Worm (Caenorhabditis elegans) whole organism, midembryonic: ENCODE data around the gene trx-5.

Experiments
- T22C8.4 ChIP-seq: fragments of 200-800 bp; sonication (Bioruptor generic); IDR thresholded peaks from 2 replicates; pipeline ENCODE4 v1.3.6; 2022; ENCODE audit warnings: missing genetic modification characterization, missing compliant biosample characterization
- cog-1 ChIP-seq: sonication (generic microtip); optimal IDR thresholded peaks from 2 replicates; lab custom pipeline; 2016; ENCODE audit warnings: missing genetic modification characterization, missing compliant biosample characterization
- flt-1 ChIP-seq: fragments of 200-800 bp; sonication (Bioruptor generic); IDR thresholded peaks from 2 replicates; pipeline ENCODE4 v1.3.6; 2022; ENCODE audit warnings: missing genetic modification characterization, missing compliant biosample characterization
- klf-2 ChIP-seq: fragments of 200-800 bp; sonication (Bioruptor generic); conservative IDR thresholded peaks from 2 replicates; pipeline ENCODE4 v1.3.6; 2022; ENCODE audit warnings: missing genetic modification reagents, missing genetic modification characterization, missing compliant biosample characterization
- med-1 ChIP-seq: sonication (generic microtip); optimal IDR thresholded peaks from 2 replicates; lab custom pipeline; 2017; ENCODE audit warnings: missing genetic modification characterization, mild to moderate bottlenecking, missing compliant biosample characterization, antibody characterized with exemption, missing genetic modification reagents; ENCODE audit not compliant: insufficient read depth
- ref-1 ChIP-seq: fragments of 200-800 bp; sonication (Bioruptor generic); conservative IDR thresholded peaks from 2 replicates; pipeline ENCODE4 v1.3.6; 2022; ENCODE audit warnings: missing genetic modification reagents, missing genetic modification characterization, missing compliant biosample characterization
- tab-1 ChIP-seq: fragments of 200-800 bp; sonication (Bioruptor generic); IDR thresholded peaks from 2 replicates; pipeline ENCODE4 v1.3.6; 2022; ENCODE audit warnings: missing genetic modification characterization, missing compliant biosample characterization
- ztf-23 ChIP-seq: fragments of 200-800 bp; sonication (Bioruptor generic); IDR thresholded peaks from 2 replicates; pipeline ENCODE4 v1.3.6; 2022; ENCODE audit warnings: missing genetic modification reagents, missing genetic modification characterization, missing compliant biosample characterization
- ztf-29 ChIP-seq: fragments of 200-800 bp; sonication (Bioruptor generic); IDR thresholded peaks from 2 replicates; pipeline ENCODE4 v1.3.6; 2022; ENCODE audit warnings: missing genetic modification reagents, missing genetic modification characterization, missing compliant biosample characterization

Gene trx-5

DNA sequence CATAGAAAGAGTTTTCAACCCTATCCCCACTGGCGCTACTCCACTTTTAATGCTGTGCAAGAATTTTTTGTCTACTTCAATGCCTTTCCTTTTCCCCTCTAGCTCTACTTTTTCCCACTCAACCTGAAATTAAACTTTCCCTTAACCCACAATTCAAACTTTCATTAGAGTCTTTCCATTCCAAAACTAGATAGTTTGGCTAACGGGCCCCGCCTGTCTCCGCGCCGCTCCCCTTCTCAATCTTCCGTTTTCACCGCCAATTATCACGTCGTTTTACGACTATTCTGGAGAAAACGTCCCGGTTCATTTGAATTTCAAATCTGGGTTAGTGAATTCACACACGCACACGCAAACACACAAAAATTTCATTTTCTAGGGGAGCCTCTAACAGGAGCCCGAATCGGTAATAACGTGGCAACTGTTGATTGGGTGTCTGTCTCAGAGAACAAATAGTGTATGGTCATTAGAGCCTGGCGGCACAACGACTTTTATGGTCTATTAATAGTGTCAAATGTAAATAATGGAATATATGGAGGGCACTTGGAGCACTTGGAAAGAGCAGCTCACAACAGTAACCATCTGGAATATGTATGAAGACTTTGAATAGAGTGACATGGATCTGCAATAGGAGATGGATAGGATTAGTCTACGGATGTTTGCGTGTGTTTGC, 35.7 kb upstream of the trx-5 start:
- TF ChIP-seq ztf-29 (no peak), ref-1 (GFP tag; lab: Robert Waterston, UW) (no peak), flt-1 (GFP tag; lab: Robert Waterston, UW) (no peak), tab-1 (no peak), klf-2 (GFP tag; lab: Robert Waterston, UW) (no peak), ztf-23 (GFP tag; lab: Robert Waterston, UW) (no peak), cog-1 (no peak), T22C8.4 (no peak), med-1 (GFP tag; lab: Kevin White, UChicago) (no peak)

DNA sequence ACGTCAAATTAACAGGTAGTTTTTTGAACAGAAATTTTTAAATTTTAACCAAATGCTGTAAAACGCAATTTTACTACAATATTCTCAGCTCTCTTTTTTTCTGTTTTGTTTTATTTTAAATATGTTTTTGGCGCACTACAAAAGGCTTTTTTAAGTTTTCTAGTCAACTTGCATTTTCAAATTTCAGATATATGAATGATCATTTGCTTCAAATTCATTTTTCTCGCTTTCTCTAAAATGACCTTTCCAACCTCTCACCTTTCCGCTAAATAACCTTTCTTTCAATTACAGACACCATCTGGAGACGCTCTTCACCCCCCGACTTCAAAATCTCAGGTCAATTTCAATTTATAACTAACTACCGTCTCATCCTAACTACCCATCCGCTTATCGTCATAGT, 32.6 kb upstream of the trx-5 start, which contains the start of gene cdc-25.2:
Gene cdc-25.2 (plus strand): TSS at position 301 of the 400 bp plus-strand sequence.
- TF ChIP-seq tab-1 (no peak), med-1 (GFP tag; lab: Kevin White, UChicago) (no peak), klf-2 (GFP tag; lab: Robert Waterston, UW) (no peak), ztf-23 (GFP tag; lab: Robert Waterston, UW) (no peak), cog-1 (no peak), ref-1 (GFP tag; lab: Robert Waterston, UW) (no peak)

DNA sequence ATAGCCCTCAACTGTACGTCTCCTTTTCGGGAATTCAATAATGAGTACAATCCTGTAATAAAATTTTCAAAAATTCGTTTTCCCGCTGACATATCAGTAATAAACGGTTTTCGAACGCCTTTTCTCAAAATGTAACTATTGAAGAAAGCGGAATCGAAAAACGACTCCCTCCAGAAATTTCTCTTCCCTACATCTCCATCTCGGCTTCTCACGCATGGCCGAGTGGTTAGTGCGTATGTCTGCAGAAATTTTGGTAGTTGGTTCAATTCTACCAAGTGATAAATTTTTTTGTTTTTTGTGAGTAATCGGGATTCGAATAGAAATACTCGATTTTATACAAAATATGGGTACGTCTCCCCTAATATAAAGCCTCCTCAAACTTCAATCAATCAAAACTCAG, 27.0 kb upstream of the trx-5 start:
- TF ChIP-seq ref-1 (GFP tag; lab: Robert Waterston, UW) (peak; percentile 80), T22C8.4 (peak; percentile 85), tab-1 (peak; percentile 92), ztf-29 (peak; percentile 74; the same call in 1 of the 2 replicates), klf-2 (GFP tag; lab: Robert Waterston, UW) (peak; percentile 93), ztf-23 (GFP tag; lab: Robert Waterston, UW) (peak; percentile 93), flt-1 (GFP tag; lab: Robert Waterston, UW) (peak; percentile 82)

DNA sequence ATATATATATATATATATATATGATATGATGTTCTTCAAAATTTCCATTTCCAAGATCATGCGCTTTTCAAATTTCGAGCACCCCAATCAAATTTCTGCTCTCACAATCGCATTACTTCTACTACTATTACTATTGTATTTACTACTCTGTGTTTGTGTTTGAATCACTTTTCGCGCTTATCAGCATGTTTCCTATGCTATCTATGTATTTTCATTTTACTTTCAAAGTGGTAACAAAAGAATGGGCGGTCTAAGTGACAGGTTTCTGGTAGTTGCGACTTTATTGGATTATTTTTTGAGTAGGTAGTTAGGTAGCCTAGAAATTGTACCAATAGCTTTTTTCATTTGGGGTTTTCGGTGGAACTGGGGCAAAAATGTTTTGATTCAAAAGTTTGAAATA, 23.9 kb upstream of the trx-5 start:
- TF ChIP-seq med-1 (GFP tag; lab: Kevin White, UChicago) (no peak), cog-1 (no peak), flt-1 (GFP tag; lab: Robert Waterston, UW) (no peak), ztf-29 (no peak), klf-2 (GFP tag; lab: Robert Waterston, UW) (no peak), ref-1 (GFP tag; lab: Robert Waterston, UW) (no peak), T22C8.4 (no peak)

DNA sequence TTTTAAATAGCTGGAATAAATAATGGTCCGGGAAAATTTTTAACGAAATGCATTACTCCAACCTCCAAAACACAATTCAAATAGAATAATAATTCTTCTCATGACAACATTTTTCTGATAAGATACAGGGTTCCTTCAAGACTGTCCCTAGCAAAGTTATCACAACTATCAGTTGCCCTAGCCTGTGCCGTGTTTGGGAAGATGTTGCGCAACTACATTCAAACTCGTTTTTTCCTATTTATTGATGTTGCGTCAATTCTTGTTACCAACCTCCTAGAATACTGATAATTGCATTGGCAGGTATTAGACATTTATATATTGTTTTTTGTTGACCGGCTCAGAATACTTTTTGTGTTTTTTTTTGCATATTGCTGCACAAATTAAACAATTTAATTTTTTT, 20.9 kb upstream of the trx-5 start:
- no peak for TF ChIP-seq tab-1
- TF ChIP-seq ztf-29: no peak
- TF ChIP-seq flt-1 (GFP tag; lab: Robert Waterston, UW): no peak
- TF ChIP-seq ref-1 (GFP tag; lab: Robert Waterston, UW): no peak
- no peak for TF ChIP-seq cog-1
- TF ChIP-seq med-1 (GFP tag; lab: Kevin White, UChicago): no peak
- TF ChIP-seq T22C8.4: no peak
- no peak for TF ChIP-seq ztf-23 (GFP tag; lab: Robert Waterston, UW)

DNA sequence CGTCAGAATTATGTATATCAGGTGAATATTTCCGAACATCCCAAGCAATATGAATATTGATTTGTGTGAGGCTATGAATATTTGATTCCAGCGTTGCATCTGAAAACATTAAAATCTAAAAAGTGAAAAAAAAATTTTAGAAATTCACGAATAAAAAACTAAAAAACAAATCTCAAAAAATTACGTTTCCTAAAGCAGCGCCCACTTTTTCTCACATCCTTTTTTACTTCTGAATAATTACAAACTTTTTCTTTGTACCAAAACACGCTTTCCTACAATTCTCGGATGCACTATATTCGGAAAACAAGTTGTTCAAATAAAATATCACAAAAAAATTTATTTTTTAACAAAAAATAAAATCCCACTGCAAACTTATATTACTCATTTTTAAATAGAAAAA, 18.8 kb upstream of the trx-5 start, which contains the start of gene srsx-8:
Gene srsx-8 (minus strand): TSS at position 101 of the 400 bp plus-strand sequence.
- no peak for TF ChIP-seq ref-1 (GFP tag; lab: Robert Waterston, UW)
- no peak for TF ChIP-seq ztf-23 (GFP tag; lab: Robert Waterston, UW)
- no peak for TF ChIP-seq ztf-29
- no peak for TF ChIP-seq tab-1

ce11 chrV:1551143-1551542, 16.9 kb upstream of the trx-5 start:
- no peak for TF ChIP-seq flt-1 (GFP tag; lab: Robert Waterston, UW)
- no peak for TF ChIP-seq med-1 (GFP tag; lab: Kevin White, UChicago)
- no peak for TF ChIP-seq ref-1 (GFP tag; lab: Robert Waterston, UW)
- no peak for TF ChIP-seq T22C8.4
- TF ChIP-seq klf-2 (GFP tag; lab: Robert Waterston, UW): no peak
- no peak for TF ChIP-seq ztf-23 (GFP tag; lab: Robert Waterston, UW)
- no peak for TF ChIP-seq ztf-29
- TF ChIP-seq cog-1: no peak

ce11 chrV:1550697-1551096, 16.5 kb upstream of the trx-5 start:
- TF ChIP-seq med-1 (GFP tag; lab: Kevin White, UChicago) (no peak), T22C8.4 (no peak), ztf-29 (no peak)

- no peak for TF ChIP-seq ztf-23 (GFP tag; lab: Robert Waterston, UW)
- no peak for TF ChIP-seq cog-1
- TF ChIP-seq T22C8.4: no peak
- TF ChIP-seq ref-1 (GFP tag; lab: Robert Waterston, UW): no peak
- no peak for TF ChIP-seq tab-1
- no peak for TF ChIP-seq flt-1 (GFP tag; lab: Robert Waterston, UW)
- no peak for TF ChIP-seq ztf-29
These were observed 13.6 kb upstream of the trx-5 start, which contains the start of gene F52F10.2 for ce11 chrV:1547843-1548242. TSS of gene F52F10.2 (plus strand) at chrV:1548143.

- TF ChIP-seq ztf-29 (no peak), flt-1 (GFP tag; lab: Robert Waterston, UW) (no peak), med-1 (GFP tag; lab: Kevin White, UChicago) (no peak)
These were observed 11.5 kb upstream of the trx-5 start, which contains the start of gene oac-32 for ce11 chrV:1545694-1546093. TSS of gene oac-32 (minus strand) at chrV:1545783.

ce11 chrV:1541786-1542185, 7.6 kb upstream of the trx-5 start, which contains the start of gene oac-31:
TSS of gene oac-31 (minus strand) at chrV:1541886.
- TF ChIP-seq tab-1 (no peak), ztf-29 (no peak), med-1 (GFP tag; lab: Kevin White, UChicago) (no peak), cog-1 (no peak), flt-1 (GFP tag; lab: Robert Waterston, UW) (no peak), T22C8.4 (no peak), ztf-23 (GFP tag; lab: Robert Waterston, UW) (no peak), ref-1 (GFP tag; lab: Robert Waterston, UW) (no peak), klf-2 (GFP tag; lab: Robert Waterston, UW) (no peak)
